Fruit fly (Drosophila melanogaster): ENCODE data around the gene Dip-C.

The Dip-C gene

dm6 chr3R:12429120-12429610, 15.6 kb upstream of the Dip-C start, which contains the start of the genes CG5641 and CG5245 (continued):
- TF ChIP-seq aop (GFP tag; IDR thresholded peaks at IDR 0.05) (no peak), HLH3B (GFP tag; IDR thresholded peaks at IDR 0.05) (no peak), grau (tag; optimal IDR thresholded peaks at IDR 0.05) (no peak), Aef1 (GFP tag; IDR thresholded peaks at IDR 0.05) (no peak), CG1603 (tag; optimal IDR thresholded peaks at IDR 0.05) (peak; percentile 11), CG10209 (GFP tag; optimal IDR thresholded peaks at IDR 0.05) (no peak), unpg (GFP tag; optimal IDR thresholded peaks at IDR 0.05) (no peak), sug (tag; optimal IDR thresholded peaks at IDR 0.05) (no peak), bsh (GFP tag; optimal IDR thresholded peaks at IDR 0.05) (no peak), Bdp1 (GFP tag; optimal IDR thresholded peaks at IDR 0.05) (no peak), CG15479 (GFP tag; optimal IDR thresholded peaks at IDR 0.05) (no peak), sens (GFP tag) (peak; percentile 34), hth (optimal IDR thresholded peaks at IDR 0.05) (no peak), Eip74EF (GFP tag; optimal IDR thresholded peaks at IDR 0.05) (no peak), lmd (GFP tag; IDR thresholded peaks at IDR 0.05) (no peak), CG12219 (GFP tag; optimal IDR thresholded peaks at IDR 0.05) (no peak), Ets97D (GFP tag; optimal IDR thresholded peaks at IDR 0.05) (peak; percentile 23), HLH54F (GFP tag; optimal IDR thresholded peaks at IDR 0.05) (no peak), pho (GFP tag; optimal IDR thresholded peaks at IDR 0.05) (no peak), Med (GFP tag) (no peak), CG13287 (GFP tag; IDR thresholded peaks at IDR 0.05; ENCODE audit: partially characterized antibody) (peak; percentile 18; the same call in 1 of the 2 replicates), CG31365 (tag; optimal IDR thresholded peaks at IDR 0.05) (no peak), Dek (tag; optimal IDR thresholded peaks at IDR 0.05) (no peak), pum (GFP tag; optimal IDR thresholded peaks at IDR 0.05) (no peak), trem (tag; optimal IDR thresholded peaks at IDR 0.05) (peak; percentile 51), klu (GFP tag; IDR thresholded peaks at IDR 0.05) (no peak), Xrp1 (GFP tag; IDR thresholded peaks at IDR 0.05) (no peak), HmgD (GFP tag; optimal IDR thresholded peaks at IDR 0.05) (no peak), pita (GFP tag; optimal IDR thresholded peaks at IDR 0.05) (no peak), sima (GFP tag; optimal IDR thresholded peaks at IDR 0.05) (no peak), CG2120 (GFP tag; optimal IDR thresholded peaks at IDR 0.05) (no peak), HLHmδ (GFP tag; optimal IDR thresholded peaks at IDR 0.05) (no peak), Hr3 (GFP tag; optimal IDR thresholded peaks at IDR 0.05) (no peak), NfI (GFP tag; optimal IDR thresholded peaks at IDR 0.05) (no peak), CG12391 (tag; optimal IDR thresholded peaks at IDR 0.05) (no peak), gcm2 (GFP tag; optimal IDR thresholded peaks at IDR 0.05) (no peak), fru (optimal IDR thresholded peaks at IDR 0.05) (no peak), gsb (GFP tag; IDR thresholded peaks at IDR 0.05) (no peak), slp2 (GFP tag; optimal IDR thresholded peaks at IDR 0.05) (no peak), Myb (GFP tag; optimal IDR thresholded peaks at IDR 0.05) (peak; percentile 31), CG8478 (optimal IDR thresholded peaks at IDR 0.05) (no peak), Dad (GFP tag; optimal IDR thresholded peaks at IDR 0.05) (no peak), stc (GFP tag; IDR thresholded peaks at IDR 0.05) (no peak), E2f1 (GFP tag; IDR thresholded peaks at IDR 0.05) (no peak), croc (GFP tag; conservative IDR thresholded peaks at IDR 0.05) (no peak), CG4360 (GFP tag; IDR thresholded peaks at IDR 0.05) (no peak), repo (GFP tag; optimal IDR thresholded peaks at IDR 0.05) (no peak), CG3407 (GFP tag; optimal IDR thresholded peaks at IDR 0.05) (no peak), CG12744 (GFP tag; optimal IDR thresholded peaks at IDR 0.05) (no peak), toy (GFP tag; IDR thresholded peaks at IDR 0.05) (no peak), ash1 (GFP tag; optimal IDR thresholded peaks at IDR 0.05) (no peak), HHEX (GFP tag; optimal IDR thresholded peaks at IDR 0.05) (no peak), nerfin-1 (tag; optimal IDR thresholded peaks at IDR 0.05) (peak; percentile 58)
